Fruit fly (Drosophila melanogaster): ENCODE measurements around the gene CG46426.

Gene CG46426

dm6 chr2L:11816376-11816775 is 26.3 kb upstream of the CG46426 start (continued):
- TF ChIP-seq CG17802 (tag; optimal IDR thresholded peaks at IDR 0.05): peak; percentile 91
- TF ChIP-seq eyg (GFP tag; optimal IDR thresholded peaks at IDR 0.05): peak; percentile 95
- no peak for TF ChIP-seq chinmo (GFP tag; IDR thresholded peaks at IDR 0.05; ENCODE audit: partially characterized antibody)
- TF ChIP-seq B-H1 (GFP tag; IDR thresholded peaks at IDR 0.05): peak; percentile 80; the same call in 2 of the 3 replicates
- TF ChIP-seq CG2712 (tag; optimal IDR thresholded peaks at IDR 0.05): peak; percentile 92
- no peak for TF ChIP-seq nerfin-2 (GFP tag; IDR thresholded peaks at IDR 0.05; ENCODE audit: partially characterized antibody)
- peak; percentile 48 for TF ChIP-seq CG30020 (tag; optimal IDR thresholded peaks at IDR 0.05)
- TF ChIP-seq Rx (GFP tag; IDR thresholded peaks at IDR 0.05): peak; percentile 93
- peak; percentile 83 for TF ChIP-seq pfk (GFP tag; optimal IDR thresholded peaks at IDR 0.05)
- TF ChIP-seq CG17361 (GFP tag; IDR thresholded peaks at IDR 0.05): peak; percentile 92
- TF ChIP-seq Sox102F (GFP tag; optimal IDR thresholded peaks at IDR 0.05): peak; percentile 86
- peak; percentile 85 for TF ChIP-seq CG1647 (GFP tag; optimal IDR thresholded peaks at IDR 0.05)
- peak; percentile 77 for TF ChIP-seq D19A (tag; optimal IDR thresholded peaks at IDR 0.05)
- TF ChIP-seq CG10274 (GFP tag; optimal IDR thresholded peaks at IDR 0.05): peak; percentile 92
- TF ChIP-seq ind (GFP tag; optimal IDR thresholded peaks at IDR 0.05): peak; percentile 90
- TF ChIP-seq CG7786 (GFP tag; optimal IDR thresholded peaks at IDR 0.05): peak; percentile 76
- peak; percentile 68 for TF ChIP-seq CG7928 (GFP tag; optimal IDR thresholded peaks at IDR 0.05)
- peak; percentile 51 to 93 for TF ChIP-seq bsh (GFP tag; optimal IDR thresholded peaks at IDR 0.05)
- peak; percentile 77 for TF ChIP-seq z (GFP tag; IDR thresholded peaks at IDR 0.05)
- TF ChIP-seq Dfd (GFP tag; optimal IDR thresholded peaks at IDR 0.05): no peak
- peak; percentile 90; the same call in 2 of the 3 replicates for TF ChIP-seq CG3726 (GFP tag; IDR thresholded peaks at IDR 0.05)
- TF ChIP-seq Oaz (GFP tag; IDR thresholded peaks at IDR 0.05): peak; percentile 79
- TF ChIP-seq CG9932 (GFP tag; IDR thresholded peaks at IDR 0.05): peak; percentile 65
- TF ChIP-seq CG6683 (GFP tag; optimal IDR thresholded peaks at IDR 0.05): peak; percentile 90
- peak; percentile 66 for TF ChIP-seq CG12769 (tag; optimal IDR thresholded peaks at IDR 0.05)
- peak; percentile 95 for TF ChIP-seq az2 (GFP tag; optimal IDR thresholded peaks at IDR 0.05)
- peak; percentile 74 for TF ChIP-seq tgo (GFP tag; IDR thresholded peaks at IDR 0.05)
- no peak for TF ChIP-seq zen2 (GFP tag; IDR thresholded peaks at IDR 0.05; ENCODE audit: partially characterized antibody)
- peak; percentile 82 for TF ChIP-seq CG11085 (GFP tag; IDR thresholded peaks at IDR 0.05)
- peak; percentile 90 for TF ChIP-seq Nf-YA (GFP tag; IDR thresholded peaks at IDR 0.05)
- peak; percentile 90 for TF ChIP-seq nmo (GFP tag; optimal IDR thresholded peaks at IDR 0.05)
- TF ChIP-seq CG14710 (tag; optimal IDR thresholded peaks at IDR 0.05): peak; percentile 90
- peak; percentile 83 for TF ChIP-seq maf-S (GFP tag; optimal IDR thresholded peaks at IDR 0.05)
- TF ChIP-seq dati (GFP tag; IDR thresholded peaks at IDR 0.05): peak; percentile 95
- TF ChIP-seq sqz (GFP tag; optimal IDR thresholded peaks at IDR 0.05): peak; percentile 96
- TF ChIP-seq CG8478 (optimal IDR thresholded peaks at IDR 0.05): no peak
- TF ChIP-seq NFAT (GFP tag; IDR thresholded peaks at IDR 0.05): peak; percentile 91
- TF ChIP-seq run (tag; optimal IDR thresholded peaks at IDR 0.05): peak; percentile 44
- TF ChIP-seq CG9727 (GFP tag; optimal IDR thresholded peaks at IDR 0.05): peak; percentile 95
- TF ChIP-seq zf30C (GFP tag; optimal IDR thresholded peaks at IDR 0.05): peak; percentile 67
- peak; percentile 96 for TF ChIP-seq CG31441 (GFP tag; IDR thresholded peaks at IDR 0.05)
- peak; percentile 99 for TF ChIP-seq Ets65A (GFP tag)
- TF ChIP-seq CG7745 (tag; optimal IDR thresholded peaks at IDR 0.05): no peak
- TF ChIP-seq peb (GFP tag; IDR thresholded peaks at IDR 0.05): peak; percentile 74
- peak; percentile 98 for TF ChIP-seq pb (GFP tag; optimal IDR thresholded peaks at IDR 0.05)
- peak; percentile 67 for TF ChIP-seq cas (GFP tag; IDR thresholded peaks at IDR 0.05)
- TF ChIP-seq Gsc (GFP tag; IDR thresholded peaks at IDR 0.05): no peak
- TF ChIP-seq CG5953 (GFP tag; IDR thresholded peaks at IDR 0.05): peak; percentile 96
- peak; percentile 98 for TF ChIP-seq Mes4 (GFP tag; optimal IDR thresholded peaks at IDR 0.05)
- peak; percentile 96 for TF ChIP-seq gce (GFP tag; IDR thresholded peaks at IDR 0.05)
- TF ChIP-seq CG12299 (tag; optimal IDR thresholded peaks at IDR 0.05): peak; percentile 72
- TF ChIP-seq YL-1 (GFP tag; optimal IDR thresholded peaks at IDR 0.05): peak; percentile 98
